Worm (Caenorhabditis elegans) whole organism, L2 larva: Measurements from ENCODE around the gene F38E9.6.
"Not testable (repeated sequence)": the region's sequence is repeated elsewhere in the genome, so short reads cannot be mapped to it uniquely, and the experiment has no call there.

Source experiments
- F13H6.1 ChIP-seq: sonication (generic microtip); optimal IDR thresholded peaks from 2 replicates; lab custom pipeline; 2016; ENCODE audit warnings: missing genetic modification characterization, missing compliant biosample characterization
- Y55F3AM.14 ChIP-seq: fragments of 200-800 bp; sonication (Bioruptor generic); optimal IDR thresholded peaks from 2 replicates; lab custom pipeline; 2018; ENCODE audit warnings: mild to moderate bottlenecking, missing genetic modification characterization, missing compliant biosample characterization
- ZK546.5 ChIP-seq: sonication (generic microtip); optimal IDR thresholded peaks from 2 replicates; lab custom pipeline; 2017; ENCODE audit warnings: missing biosample characterization, missing genetic modification characterization
- alr-1 ChIP-seq: fragments of 150-350 bp; optimal IDR thresholded peaks from 2 replicates; lab custom pipeline; 2014; ENCODE audit warnings: missing biosample characterization, missing genetic modification characterization
- aly-2 ChIP-seq: fragments of 150-350 bp; optimal IDR thresholded peaks from 2 replicates; lab custom pipeline; 2014; ENCODE audit warnings: missing biosample characterization, missing genetic modification characterization
- ceh-16 ChIP-seq: fragments of 150-350 bp; optimal IDR thresholded peaks from 2 replicates; lab custom pipeline; 2014; ENCODE audit warnings: missing biosample characterization, missing genetic modification characterization
- crh-2 ChIP-seq: sonication (generic microtip); optimal IDR thresholded peaks from 2 replicates; lab custom pipeline; 2017; ENCODE audit warnings: missing biosample characterization, missing genetic modification characterization
- dmd-4 ChIP-seq: sonication (generic microtip); optimal IDR thresholded peaks from 2 replicates; lab custom pipeline; 2017; ENCODE audit warnings: missing biosample characterization, missing genetic modification characterization
- elt-3 ChIP-seq: sonication (generic microtip); optimal IDR thresholded peaks from 2 replicates; lab custom pipeline; 2017; ENCODE audit warnings: missing biosample characterization, missing genetic modification characterization
- fos-1 ChIP-seq: fragments of 150-350 bp; optimal IDR thresholded peaks from 2 replicates; lab custom pipeline; 2014; ENCODE audit warnings: missing biosample characterization, missing genetic modification characterization
- gmeb-1 ChIP-seq: fragments of 150-350 bp; optimal IDR thresholded peaks from 2 replicates; lab custom pipeline; 2014; ENCODE audit warnings: missing biosample characterization, missing genetic modification characterization
- lin-11 ChIP-seq: fragments of 150-350 bp; sonication (generic microtip); optimal IDR thresholded peaks from 2 replicates; lab custom pipeline; 2014; ENCODE audit warnings: missing biosample characterization, missing genetic modification characterization, inconsistent platforms, mixed read lengths
- lin-13 ChIP-seq: fragments of 150-350 bp; optimal IDR thresholded peaks from 2 replicates; lab custom pipeline; 2014; ENCODE audit warnings: missing biosample characterization, missing genetic modification reagents, missing genetic modification characterization
- lin-39 ChIP-seq: fragments of 150-350 bp; optimal IDR thresholded peaks from 2 replicates; lab custom pipeline; 2014; ENCODE audit warnings: missing biosample characterization, missing genetic modification reagents, missing genetic modification characterization
- lsy-2 ChIP-seq, 2 experiments: fragments of 150-350 bp in 1 of 2; sonication (generic microtip) in 1 of 2; optimal IDR thresholded peaks; 2 replicates each; lab custom pipeline; 2014 to 2017; ENCODE audit warnings: missing biosample characterization in 2 of 2, missing genetic modification characterization in 2 of 2
- mab-5 ChIP-seq: fragments of 150-350 bp; optimal IDR thresholded peaks from 2 replicates; lab custom pipeline; 2014; ENCODE audit warnings: missing biosample characterization, missing genetic modification characterization
- mbf-1 ChIP-seq: sonication (generic microtip); optimal IDR thresholded peaks from 2 replicates; lab custom pipeline; 2017; ENCODE audit warnings: missing biosample characterization, missing genetic modification characterization
- nhr-10 ChIP-seq: sonication (generic microtip); optimal IDR thresholded peaks from 2 replicates; lab custom pipeline; 2017; ENCODE audit warnings: missing biosample characterization, missing genetic modification characterization
- nhr-11 ChIP-seq: fragments of 150-350 bp; optimal IDR thresholded peaks from 2 replicates; lab custom pipeline; 2014; ENCODE audit warnings: missing biosample characterization, missing genetic modification characterization
- nhr-12 ChIP-seq: fragments of 150-350 bp; optimal IDR thresholded peaks from 2 replicates; lab custom pipeline; 2014; ENCODE audit warnings: missing biosample characterization, missing genetic modification characterization
- nhr-129 ChIP-seq: fragments of 150-350 bp; optimal IDR thresholded peaks from 2 replicates; lab custom pipeline; 2014; ENCODE audit warnings: missing biosample characterization, missing genetic modification characterization
- nhr-21 ChIP-seq: fragments of 150-350 bp; optimal IDR thresholded peaks from 2 replicates; lab custom pipeline; 2014; ENCODE audit warnings: missing biosample characterization, missing genetic modification characterization
- nhr-23 ChIP-seq: fragments of 150-350 bp; optimal IDR thresholded peaks from 2 replicates; lab custom pipeline; 2014; ENCODE audit warnings: missing biosample characterization, missing genetic modification reagents, missing genetic modification characterization
- nhr-25 ChIP-seq: fragments of 150-350 bp; sonication (generic microtip); optimal IDR thresholded peaks from 3 replicates; lab custom pipeline; 2014; ENCODE audit warnings: missing biosample characterization, missing genetic modification characterization
- nhr-6 ChIP-seq: fragments of 150-350 bp; optimal IDR thresholded peaks from 2 replicates; lab custom pipeline; 2014; ENCODE audit warnings: missing biosample characterization, missing genetic modification characterization
- peb-1 ChIP-seq: fragments of 150-350 bp; optimal IDR thresholded peaks from 2 replicates; lab custom pipeline; 2014; ENCODE audit warnings: missing biosample characterization, missing genetic modification characterization
- sem-4 ChIP-seq: fragments of 150-350 bp; optimal IDR thresholded peaks from 2 replicates; lab custom pipeline; 2014; ENCODE audit warnings: missing biosample characterization, missing genetic modification reagents, missing genetic modification characterization
- skn-1 ChIP-seq: sonication (generic microtip); optimal IDR thresholded peaks from 2 replicates; lab custom pipeline; 2017; ENCODE audit warnings: missing biosample characterization, missing genetic modification characterization
- sma-3 ChIP-seq: sonication (generic microtip); optimal IDR thresholded peaks from 2 replicates; lab custom pipeline; 2016; ENCODE audit warnings: missing genetic modification reagents, missing genetic modification characterization, missing compliant biosample characterization
- sma-9 ChIP-seq, 2 experiments: fragments of 150-350 bp in 1 of 2; sonication (generic microtip) in 1 of 2; optimal IDR thresholded peaks; 2 replicates each; lab custom pipeline; 2014 to 2016; ENCODE audit warnings: missing genetic modification characterization in 2 of 2, mild to moderate bottlenecking in 1 of 2, missing biosample characterization in 1 of 2, missing compliant biosample characterization in 1 of 2, missing genetic modification reagents in 1 of 2, moderate library complexity in 1 of 2
- unc-55 ChIP-seq: fragments of 150-350 bp; sonication (generic microtip); optimal IDR thresholded peaks from 3 replicates; lab custom pipeline; 2014; ENCODE audit warnings: missing biosample characterization, missing genetic modification reagents, missing genetic modification characterization
- zag-1 ChIP-seq: fragments of 150-350 bp; optimal IDR thresholded peaks from 2 replicates; lab custom pipeline; 2014; ENCODE audit warnings: missing biosample characterization, missing genetic modification characterization
- ztf-11 ChIP-seq: sonication (generic microtip); optimal IDR thresholded peaks from 2 replicates; lab custom pipeline; 2017; ENCODE audit warnings: missing biosample characterization, missing genetic modification characterization
- ztf-4 ChIP-seq: fragments of 150-350 bp; optimal IDR thresholded peaks from 2 replicates; lab custom pipeline; 2014; ENCODE audit warnings: missing biosample characterization, missing genetic modification characterization

F38E9.6 gene

ce11 chrX:16451642-16452041 is 19.4 kb downstream of the F38E9.6 start, which contains the start of gene F38E9.4:
Gene F38E9.4 (plus strand): TSS chrX:16451942.
- TF ChIP-seq nhr-23 (tag; lab: Kevin White, UChicago); skn-1 (tag; lab: Kevin White, UChicago); lsy-2 (tag; optimal IDR thresholded peaks at IDR 0.05; lab: Kevin White, UChicago): not testable (repeated sequence)

- TF ChIP-seq mbf-1: no peak
- peak; percentile 79 for TF ChIP-seq fos-1 (tag; lab: Kevin White, UChicago)
- TF ChIP-seq Y55F3AM.14 (GFP tag; lab: Kevin White, UChicago): no peak
- peak; percentile 30 for TF ChIP-seq crh-2
- TF ChIP-seq nhr-129: no peak
- peak; percentile 3 for TF ChIP-seq sma-9 (GFP tag; optimal IDR thresholded peaks at IDR 0.05; lab: Kevin White, UChicago)
- no peak for TF ChIP-seq sma-9 (tag; optimal IDR thresholded peaks at IDR 0.05; lab: Kevin White, UChicago)
- peak; percentile 15 for TF ChIP-seq gmeb-1 (tag; lab: Kevin White, UChicago)
- TF ChIP-seq peb-1 (tag; lab: Kevin White, UChicago): no peak
Observed at ce11 chrX:16456659-16457058, 24.4 kb downstream of the F38E9.6 start, which contains the start of gene nas-39. Gene nas-39 (plus strand): TSS chrX:16456927.

ce11 chrX:16457113-16457512 is 24.9 kb downstream of the F38E9.6 start:
- TF ChIP-seq aly-2 (tag; lab: Kevin White, UChicago) (no peak), nhr-25 (tag; lab: Kevin White, UChicago) (no peak), gmeb-1 (tag; lab: Kevin White, UChicago) (no peak), unc-55 (no peak), mab-5 (no peak), zag-1 (tag; lab: Kevin White, UChicago) (no peak), nhr-6 (tag; lab: Kevin White, UChicago) (no peak), sma-9 (GFP tag; optimal IDR thresholded peaks at IDR 0.05; lab: Kevin White, UChicago) (no peak), sma-9 (tag; optimal IDR thresholded peaks at IDR 0.05; lab: Kevin White, UChicago) (no peak), ztf-4 (tag; lab: Kevin White, UChicago) (no peak), lin-11 (tag; lab: Kevin White, UChicago) (no peak), sem-4 (no peak), nhr-11 (tag; lab: Kevin White, UChicago) (no peak), nhr-21 (no peak), elt-3 (tag; lab: Kevin White, UChicago) (no peak), dmd-4 (tag; lab: Kevin White, UChicago) (no peak), alr-1 (no peak), F13H6.1 (tag; lab: Kevin White, UChicago) (no peak)

ce11 chrX:16461319-16461718 is 29.1 kb downstream of the F38E9.6 start:
- TF ChIP-seq sem-4: no peak
- TF ChIP-seq crh-2: no peak
- no peak for TF ChIP-seq elt-3 (tag; lab: Kevin White, UChicago)
- no peak for TF ChIP-seq sma-3 (GFP tag; lab: Kevin White, UChicago)
- no peak for TF ChIP-seq nhr-23 (tag; lab: Kevin White, UChicago)
- no peak for TF ChIP-seq mab-5
- TF ChIP-seq lin-39 (tag; lab: Kevin White, UChicago): no peak
- no peak for TF ChIP-seq unc-55
- TF ChIP-seq ztf-4 (tag; lab: Kevin White, UChicago): no peak
- TF ChIP-seq ZK546.5 (tag; lab: Kevin White, UChicago): no peak
- no peak for TF ChIP-seq mbf-1
- no peak for TF ChIP-seq ztf-11 (tag; lab: Kevin White, UChicago)
- no peak for TF ChIP-seq nhr-12 (tag; lab: Kevin White, UChicago)
- no peak for TF ChIP-seq Y55F3AM.14 (GFP tag; lab: Kevin White, UChicago)
- TF ChIP-seq F13H6.1 (tag; lab: Kevin White, UChicago): no peak
- no peak for TF ChIP-seq nhr-10 (tag; lab: Kevin White, UChicago)
- TF ChIP-seq, all 48 proteins: peak for 0

- no peak for TF ChIP-seq nhr-10 (tag; lab: Kevin White, UChicago)
- TF ChIP-seq ceh-16: no peak
- TF ChIP-seq ztf-11 (tag; lab: Kevin White, UChicago): no peak
- no peak for TF ChIP-seq lin-13 (GFP tag; lab: Kevin White, UChicago)
- no peak for TF ChIP-seq mab-5
- TF ChIP-seq sma-3 (GFP tag; lab: Kevin White, UChicago): no peak
Observed at ce11 chrX:16466157-16466556, 33.9 kb downstream of the F38E9.6 start.
